Fruit fly (Drosophila melanogaster): ENCODE measurements around the gene CG43127.
A peak's percentile ranks its signal among the peaks of the same experiment; 100 is the strongest.

CG43127 gene

dm6 chr3L:10637819-10638218, 12.4 kb upstream of the CG43127 start, which contains the start of gene Cnep1r2 (continued):
- TF ChIP-seq CG15336 (GFP tag; IDR thresholded peaks at IDR 0.05) (peak; percentile 94), dsx (GFP tag; optimal IDR thresholded peaks at IDR 0.05; ENCODE audit: poor library complexity, severe bottlenecking) (peak; percentile 94), CG34406 (GFP tag; optimal IDR thresholded peaks at IDR 0.05) (peak; percentile 96), ss (GFP tag; optimal IDR thresholded peaks at IDR 0.05) (peak in 1 of 2 experiments; percentile 96), Ets21C (GFP tag; optimal IDR thresholded peaks at IDR 0.05) (peak; percentile 75), CG9139 (GFP tag; optimal IDR thresholded peaks at IDR 0.05) (peak; percentile 88), lz (GFP tag; optimal IDR thresholded peaks at IDR 0.05) (peak; percentile 85), CG8632 (GFP tag; optimal IDR thresholded peaks at IDR 0.05) (peak; percentile 93), CG6854 (GFP tag; optimal IDR thresholded peaks at IDR 0.05) (peak; percentile 90), esn (GFP tag; optimal IDR thresholded peaks at IDR 0.05) (peak; percentile 92), CG3032 (tag; optimal IDR thresholded peaks at IDR 0.05) (peak; percentile 97), CG8119 (GFP tag; IDR thresholded peaks at IDR 0.05) (peak; percentile 92), Smox (GFP tag; optimal IDR thresholded peaks at IDR 0.05) (peak; percentile 78), OdsH (GFP tag; optimal IDR thresholded peaks at IDR 0.05) (peak; percentile 93), Eip93F (GFP tag; optimal IDR thresholded peaks at IDR 0.05) (peak; percentile 66), CG6163 (GFP tag; IDR thresholded peaks at IDR 0.05) (peak; percentile 92; the same call in 2 of the 3 replicates), Met (GFP tag; optimal IDR thresholded peaks at IDR 0.05) (no peak), Sox102F (GFP tag; optimal IDR thresholded peaks at IDR 0.05) (no peak), CG11294 (GFP tag; IDR thresholded peaks at IDR 0.05) (peak; percentile 92), CG31627 (GFP tag; optimal IDR thresholded peaks at IDR 0.05) (peak; percentile 84)

- TF ChIP-seq CG9139 (GFP tag; optimal IDR thresholded peaks at IDR 0.05) (no peak), Sox14 (GFP tag; optimal IDR thresholded peaks at IDR 0.05) (peak; percentile 45)
Measured at dm6 chr3L:10630885-10631359, 5.5 kb upstream of the CG43127 start, which contains the start of the genes CG42535, CG34001 and hay. Gene CG42535, minus strand, starts transcription at chr3L:10630935. Gene CG34001, plus strand, starts transcription at chr3L:10631079. Gene hay, plus strand, starts transcription at chr3L:10631079.

dm6 chr3L:10629969-10630368, 4.6 kb upstream of the CG43127 start, which contains the start of gene CG42536:
Gene CG42536, minus strand, starts transcription at chr3L:10630069.
- TF ChIP-seq CG11762 (GFP tag; optimal IDR thresholded peaks at IDR 0.05; ENCODE audit: insufficient read depth) (no peak), CG8319 (GFP tag; optimal IDR thresholded peaks at IDR 0.05) (no peak), fkh (GFP tag; optimal IDR thresholded peaks at IDR 0.05) (no peak), Gug (GFP tag; IDR thresholded peaks at IDR 0.05) (no peak), salr (GFP tag; optimal IDR thresholded peaks at IDR 0.05) (no peak), Eip78C (GFP tag) (no peak), Sox102F (GFP tag; optimal IDR thresholded peaks at IDR 0.05) (no peak), CG32006 (GFP tag; optimal IDR thresholded peaks at IDR 0.05) (no peak), CG10669 (GFP tag; optimal IDR thresholded peaks at IDR 0.05) (no peak), CG8632 (GFP tag; optimal IDR thresholded peaks at IDR 0.05) (no peak), CG10631 (GFP tag; optimal IDR thresholded peaks at IDR 0.05) (no peak), Ets96B (tag; optimal IDR thresholded peaks at IDR 0.05) (no peak), CG9139 (GFP tag; optimal IDR thresholded peaks at IDR 0.05) (no peak), CG6854 (GFP tag; optimal IDR thresholded peaks at IDR 0.05) (no peak), Hr4 (GFP tag; optimal IDR thresholded peaks at IDR 0.05) (no peak), CG1621 (tag; optimal IDR thresholded peaks at IDR 0.05) (no peak)

- TF ChIP-seq cyc (GFP tag; optimal IDR thresholded peaks at IDR 0.05) (no peak), pdm3 (GFP tag; optimal IDR thresholded peaks at IDR 0.05) (no peak)
Measured at dm6 chr3L:10628384-10628783, 3.0 kb upstream of the CG43127 start, which contains the start of gene CG14151. Gene CG14151, minus strand, starts transcription at chr3L:10628484.

Measured in whole organism, prepupa.